Worm (Caenorhabditis elegans): ENCODE data around the gene him-17.

Gene him-17

DNA sequence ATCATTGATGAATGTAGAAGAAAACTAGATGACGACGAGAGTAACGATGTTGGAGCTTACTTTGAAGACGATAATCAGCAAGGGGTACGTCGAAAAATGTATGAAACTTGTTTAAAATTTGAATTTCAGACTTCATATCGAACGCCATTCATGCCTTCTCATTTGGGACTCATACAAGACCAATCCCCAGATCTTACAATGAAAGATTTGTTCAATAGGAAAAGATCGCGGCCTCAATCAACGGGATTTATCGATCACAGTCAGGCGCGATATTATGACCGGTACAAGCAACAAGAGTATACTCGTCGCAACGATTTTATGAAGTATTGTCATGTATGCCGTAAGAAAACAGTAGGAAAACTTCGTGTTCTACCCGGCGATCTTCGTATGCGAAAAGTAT is 303 bp downstream of the him-17 start:
- TF ChIP-seq C06A6.2 (GFP tag; conservative IDR thresholded peaks at IDR 0.05) (no peak), akir-1 (GFP tag; optimal IDR thresholded peaks at IDR 0.05) (no peak), F55B11.4 (tag; optimal IDR thresholded peaks at IDR 0.05; ENCODE audit: borderline replicate concordance, insufficient read depth) (no peak), tbp1 (GFP tag; optimal IDR thresholded peaks at IDR 0.05) (no peak), snpc-4 (GFP tag; optimal IDR thresholded peaks at IDR 0.05) (no peak), snpc-4 (tag; optimal IDR thresholded peaks at IDR 0.05) (no peak), T26A5.8 (tag; optimal IDR thresholded peaks at IDR 0.05) (no peak), hlh-26 (GFP tag; conservative IDR thresholded peaks at IDR 0.05) (no peak), ceh-58 (GFP tag; IDR thresholded peaks at IDR 0.05) (no peak), gei-17 (GFP tag; optimal IDR thresholded peaks at IDR 0.05) (no peak)

DNA sequence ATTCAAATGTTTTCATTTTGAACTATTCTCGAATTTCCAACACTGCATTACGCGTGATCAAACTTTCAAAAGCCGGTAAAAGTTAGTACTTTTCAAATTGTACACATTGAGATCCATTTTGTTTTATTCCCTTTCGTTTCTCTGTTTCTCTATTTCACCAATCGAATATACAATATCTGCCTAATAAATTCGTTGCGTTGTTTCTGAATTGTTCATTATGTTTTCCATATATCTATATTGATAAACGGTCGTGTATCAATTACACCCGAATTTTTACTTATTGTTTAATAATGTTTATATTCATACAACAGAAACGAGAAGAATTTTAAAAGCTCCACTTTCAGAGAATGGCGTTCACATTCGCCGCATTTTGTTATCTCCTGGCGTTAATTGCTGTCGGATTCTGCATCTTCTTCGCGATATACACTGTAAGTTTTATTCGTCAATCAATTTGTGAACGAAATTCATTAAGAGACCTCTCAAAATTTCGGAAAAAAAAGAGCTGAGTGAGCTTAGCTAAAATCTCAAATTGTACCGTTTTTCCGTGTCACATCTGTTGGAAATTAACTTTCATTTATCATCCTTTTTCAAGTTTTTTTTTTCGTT is 3.6 kb downstream of the him-17 start, which contains the start of gene cni-1:
TSS of gene cni-1 (plus strand) at position 345 of the 606 bp plus-strand sequence.
- peak; percentile 37; the same call in 1 of the 2 replicates for TF ChIP-seq madf-6 (GFP tag; IDR thresholded peaks at IDR 0.05)
- no peak for TF ChIP-seq cebp-2 (GFP tag; IDR thresholded peaks at IDR 0.05)
- 0 out of 2 replicates have a peak, but pooled peaks have one; percentile 21 for TF ChIP-seq hsf-1 (GFP tag; IDR thresholded peaks at IDR 0.05)
- no peak for TF ChIP-seq repo-1 (tag; optimal IDR thresholded peaks at IDR 0.05)
- no peak for TF ChIP-seq F39B2.1 (GFP tag; IDR thresholded peaks at IDR 0.05)

DNA sequence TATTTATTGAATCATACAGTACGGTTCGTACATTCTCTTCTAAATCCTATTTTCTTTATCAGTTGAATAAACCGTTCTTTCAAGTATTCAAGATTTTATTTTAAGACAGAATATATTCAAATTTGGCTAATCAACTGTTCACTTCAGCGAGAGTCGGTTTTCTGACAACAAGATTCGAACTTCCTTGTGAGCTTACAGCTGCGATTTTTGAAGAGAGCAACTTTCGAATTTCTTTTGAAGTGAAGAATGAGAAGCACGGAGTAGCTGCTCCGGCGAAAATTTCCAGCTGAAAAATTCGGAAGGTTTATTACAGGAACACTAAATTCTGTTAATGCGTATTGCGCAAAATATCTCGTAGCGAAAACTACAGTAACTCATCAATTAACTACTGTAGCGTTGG is 4.9 kb downstream of the him-17 start:
- TF ChIP-seq ekl-4 (GFP tag; IDR thresholded peaks at IDR 0.05) (no peak), nhr-90 (tag; optimal IDR thresholded peaks at IDR 0.05) (no peak), Y56A3A.18 (GFP tag; IDR thresholded peaks at IDR 0.05) (no peak), zim-3 (tag; optimal IDR thresholded peaks at IDR 0.05) (no peak), F37B4.10 (GFP tag; IDR thresholded peaks at IDR 0.05) (no peak), mel-28 (tag; optimal IDR thresholded peaks at IDR 0.05; ENCODE audit: borderline replicate concordance) (no peak), C06A6.2 (GFP tag; conservative IDR thresholded peaks at IDR 0.05) (no peak), ets-4 (GFP tag; optimal IDR thresholded peaks at IDR 0.05) (no peak), ztf-3 (GFP tag; optimal IDR thresholded peaks at IDR 0.05) (no peak), cebp-1 (GFP tag; IDR thresholded peaks at IDR 0.05) (no peak), cebp-1 (tag; optimal IDR thresholded peaks at IDR 0.05) (no peak), egl-44 (GFP tag; IDR thresholded peaks at IDR 0.05) (no peak), F57C9.4 (tag; optimal IDR thresholded peaks at IDR 0.05) (no peak), F57A8.1 (GFP tag; optimal IDR thresholded peaks at IDR 0.05) (no peak), rec-8 (tag; optimal IDR thresholded peaks at IDR 0.05) (no peak), F49E8.2 (tag; optimal IDR thresholded peaks at IDR 0.05; ENCODE audit: insufficient read depth) (no peak), F22D6.2 (tag; optimal IDR thresholded peaks at IDR 0.05) (no peak), lin-40 (tag; optimal IDR thresholded peaks at IDR 0.05) (no peak)

DNA sequence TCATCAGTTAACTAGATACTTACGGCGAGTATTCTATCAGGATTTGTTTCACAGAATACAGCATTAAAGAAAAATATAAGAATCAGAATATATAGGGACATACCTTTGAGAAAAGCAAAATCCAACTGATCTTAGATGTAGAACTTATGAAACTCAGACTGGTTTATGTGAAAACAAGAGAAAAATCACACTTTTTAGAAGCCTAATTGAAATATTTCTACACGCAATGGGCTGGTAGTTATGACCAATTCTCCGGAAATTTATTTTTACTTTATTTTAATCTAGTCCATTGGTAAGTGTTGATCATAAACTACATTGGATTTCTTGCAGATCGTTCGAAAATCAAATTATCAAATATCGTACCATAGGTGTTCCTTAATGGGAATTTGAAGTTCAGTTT is 7.6 kb downstream of the him-17 start, which contains the start of gene T09E8.4:
TSS of gene T09E8.4 (minus strand) at position 101 of the 400 bp plus-strand sequence.
- no peak for TF ChIP-seq madf-10 (tag; optimal IDR thresholded peaks at IDR 0.05)
- TF ChIP-seq pha-4 (tag; optimal IDR thresholded peaks at IDR 0.05), result no peak
- no peak for TF ChIP-seq hmg-1.2 (GFP tag; IDR thresholded peaks at IDR 0.05)
- no peak for TF ChIP-seq ztf-6 (GFP tag; IDR thresholded peaks at IDR 0.05)
- TF ChIP-seq nhr-90 (tag; optimal IDR thresholded peaks at IDR 0.05), result no peak
- no peak for TF ChIP-seq F23B12.7 (tag; optimal IDR thresholded peaks at IDR 0.05; ENCODE audit: insufficient read depth)
- no peak for TF ChIP-seq ceh-40 (GFP tag; IDR thresholded peaks at IDR 0.05)
- no peak for TF ChIP-seq C17E4.6 (GFP tag; IDR thresholded peaks at IDR 0.05)
- no peak for TF ChIP-seq dox-1 (GFP tag; IDR thresholded peaks at IDR 0.05)
- TF ChIP-seq madf-3 (GFP tag; IDR thresholded peaks at IDR 0.05), result no peak
